Fruit fly (Drosophila melanogaster) whole organism, wandering third instar larva: ENCODE results near the gene Pgm1.
A peak's percentile ranks its signal among the peaks of the same experiment; 100 is the strongest.

Experiments
- Abd-B ChIP-seq: fragments of >200 bp; optimal IDR thresholded peaks from 2 replicates; lab custom pipeline; 2017; ENCODE audit warnings: missing biosample characterization, missing genetic modification characterization
- CrebA ChIP-seq: fragments of 200-800 bp; sonication (Bioruptor generic); optimal IDR thresholded peaks from 2 replicates; lab custom pipeline; 2016; ENCODE audit warnings: missing biosample characterization, mild to moderate bottlenecking, missing genetic modification characterization, borderline replicate concordance
- GATAd ChIP-seq: sonication (Bioruptor generic); optimal IDR thresholded peaks from 2 replicates; lab custom pipeline; 2016; ENCODE audit warnings: missing biosample characterization, missing genetic modification characterization
- Hr78 ChIP-seq: fragments of >200 bp; optimal IDR thresholded peaks from 2 replicates; lab custom pipeline; 2017; ENCODE audit warnings: missing biosample characterization, missing genetic modification characterization
- Vsx2 ChIP-seq: fragments of 200-300, 225-300 bp; sonication (Bioruptor generic); optimal IDR thresholded peaks from 2 replicates; lab custom pipeline; 2018; ENCODE audit warnings: missing biosample characterization, missing genetic modification characterization; ENCODE audit not compliant: partially characterized antibody
- br ChIP-seq: fragments of 200-800 bp; sonication (Bioruptor generic); optimal IDR thresholded peaks from 2 replicates; lab custom pipeline; 2016; ENCODE audit warnings: missing biosample characterization, missing genetic modification characterization
- brk ChIP-seq: fragments of 200-800 bp; sonication (Bioruptor generic); optimal IDR thresholded peaks from 2 replicates; lab custom pipeline; 2016; ENCODE audit warnings: missing biosample characterization, mild to moderate bottlenecking, missing genetic modification characterization
- h ChIP-seq: fragments of 200-800 bp; sonication (Bioruptor generic); optimal IDR thresholded peaks from 3 replicates; lab custom pipeline; 2016; ENCODE audit warnings: missing biosample characterization, mild to moderate bottlenecking, missing genetic modification characterization
- pan ChIP-seq: fragments of >200 bp; optimal IDR thresholded peaks from 2 replicates; lab custom pipeline; 2017
- psq ChIP-seq: fragments of 200-800 bp; sonication (Bioruptor generic); optimal IDR thresholded peaks from 3 replicates; lab custom pipeline; 2017; ENCODE audit warnings: missing biosample characterization, mild to moderate bottlenecking, missing genetic modification characterization, moderate library complexity

dm6 chr3L:16149418-16150160 lies 21.3 kb upstream of the Pgm1 start:
- TF ChIP-seq Abd-B (GFP tag; lab: Kevin White, UChicago) (no peak), GATAd (GFP tag; lab: Kevin White, UChicago) (no peak), Hr78 (GFP tag; lab: Kevin White, UChicago) (no peak), br (GFP tag; lab: Kevin White, UChicago) (no peak), psq (GFP tag; lab: Kevin White, UChicago) (no peak), pan (lab: Kevin White, UChicago) (no peak), brk (GFP tag; lab: Kevin White, UChicago) (no peak), h (GFP tag; lab: Kevin White, UChicago) (peak; percentile 39), CrebA (GFP tag; lab: Kevin White, UChicago) (no peak), Vsx2 (no peak)
